Worm (Caenorhabditis elegans): Measurements from ENCODE around the gene spe-43.

spe-43 gene

ce11 chrIV:13107359-13107758 lies 34.8 kb downstream of the spe-43 start, which contains the start of gene B0564.2:
Gene B0564.2, plus strand, starts transcription at chrIV:13107659.
- TF ChIP-seq C38D4.7 (GFP tag; optimal IDR thresholded peaks at IDR 0.05), result no peak
- no peak for TF ChIP-seq gmeb-2 (tag; optimal IDR thresholded peaks at IDR 0.05)
- TF ChIP-seq nhr-11 (tag; optimal IDR thresholded peaks at IDR 0.05), result no peak
- TF ChIP-seq ceh-2 (tag; optimal IDR thresholded peaks at IDR 0.05), result no peak
- no peak for TF ChIP-seq sox-4 (tag; optimal IDR thresholded peaks at IDR 0.05)
- TF ChIP-seq ttx-3 (tag; optimal IDR thresholded peaks at IDR 0.05), result no peak
- TF ChIP-seq npax-4 (tag; optimal IDR thresholded peaks at IDR 0.05), result no peak
- no peak for TF ChIP-seq ceh-24 (tag; optimal IDR thresholded peaks at IDR 0.05)
- TF ChIP-seq hlh-13 (GFP tag; optimal IDR thresholded peaks at IDR 0.05), result no peak

ce11 chrIV:13104900-13105299 lies 37.3 kb downstream of the spe-43 start, which contains the start of gene rde-11:
Gene rde-11, plus strand, starts transcription at chrIV:13105200.
- TF ChIP-seq syd-9 (tag; optimal IDR thresholded peaks at IDR 0.05), result no peak
- no peak for TF ChIP-seq pros-1 (tag; optimal IDR thresholded peaks at IDR 0.05)
- TF ChIP-seq ahr-1 (tag; optimal IDR thresholded peaks at IDR 0.05), result no peak
- TF ChIP-seq mec-3 (tag; optimal IDR thresholded peaks at IDR 0.05; ENCODE audit: borderline replicate concordance), result no peak
- TF ChIP-seq nfya-1 (tag; optimal IDR thresholded peaks at IDR 0.05), result no peak
- TF ChIP-seq hlh-8 (tag; optimal IDR thresholded peaks at IDR 0.05), result no peak
- TF ChIP-seq madf-2 (tag; optimal IDR thresholded peaks at IDR 0.05), result no peak
- no peak for TF ChIP-seq ceh-19 (GFP tag; optimal IDR thresholded peaks at IDR 0.05)
- no peak for TF ChIP-seq F13H6.1 (tag; optimal IDR thresholded peaks at IDR 0.05)
- TF ChIP-seq che-1 (tag; optimal IDR thresholded peaks at IDR 0.05), result no peak

- no peak for TF ChIP-seq pag-3 (tag; optimal IDR thresholded peaks at IDR 0.05; ENCODE audit: borderline replicate concordance)
- TF ChIP-seq ttx-3 (tag; optimal IDR thresholded peaks at IDR 0.05), result no peak
- no peak for TF ChIP-seq ama-1 (optimal IDR thresholded peaks at IDR 0.05)
- TF ChIP-seq che-1 (tag; optimal IDR thresholded peaks at IDR 0.05), result no peak
- TF ChIP-seq pros-1 (tag; optimal IDR thresholded peaks at IDR 0.05), result no peak
- TF ChIP-seq Y22D7AL.16 (tag; optimal IDR thresholded peaks at IDR 0.05), result no peak
- no peak for TF ChIP-seq npax-4 (tag; optimal IDR thresholded peaks at IDR 0.05)
- TF ChIP-seq elt-4 (tag; optimal IDR thresholded peaks at IDR 0.05), result no peak
- TF ChIP-seq nfya-1 (tag; optimal IDR thresholded peaks at IDR 0.05), result no peak
These were observed 41.7 kb downstream of the spe-43 start, which contains the start of gene fask-1 for ce11 chrIV:13100415-13100814. Gene fask-1, plus strand, starts transcription at chrIV:13100715.

- TF ChIP-seq unc-42 (tag; optimal IDR thresholded peaks at IDR 0.05), result peak; percentile 95
- TF ChIP-seq lim-6 (tag; optimal IDR thresholded peaks at IDR 0.05), result no peak
- no peak for TF ChIP-seq F13H6.1 (tag; optimal IDR thresholded peaks at IDR 0.05)
- no peak for TF ChIP-seq elt-2 (tag; optimal IDR thresholded peaks at IDR 0.05)
- peak; percentile 35 for TF ChIP-seq tbx-2 (tag; optimal IDR thresholded peaks at IDR 0.05)
- peak; percentile 0 for TF ChIP-seq fax-1 (tag; optimal IDR thresholded peaks at IDR 0.05)
- no peak for TF ChIP-seq ceh-24 (tag; optimal IDR thresholded peaks at IDR 0.05)
- peak; percentile 57 for TF ChIP-seq ceh-14 (tag; optimal IDR thresholded peaks at IDR 0.05)
- peak; percentile 21 for TF ChIP-seq ceh-31 (tag; optimal IDR thresholded peaks at IDR 0.05)
- TF ChIP-seq rnt-1 (tag; optimal IDR thresholded peaks at IDR 0.05), result peak; percentile 2
- no peak for TF ChIP-seq dmd-4 (tag; optimal IDR thresholded peaks at IDR 0.05; ENCODE audit: borderline replicate concordance)
- TF ChIP-seq ceh-34 (tag; optimal IDR thresholded peaks at IDR 0.05), result peak; percentile 9
- peak; percentile 47 for TF ChIP-seq nfya-1 (tag; optimal IDR thresholded peaks at IDR 0.05)
These were observed 43.5 kb downstream of the spe-43 start, which contains the start of the genes dli-1, tin-9.2 and exos-4.1 for ce11 chrIV:13098652-13099051. Gene dli-1, minus strand, starts transcription at chrIV:13098792. Gene tin-9.2, plus strand, starts transcription at chrIV:13098995. Gene exos-4.1, plus strand, starts transcription at chrIV:13098999.

- TF ChIP-seq unc-55 (GFP tag; optimal IDR thresholded peaks at IDR 0.05) (no peak), sox-4 (tag; optimal IDR thresholded peaks at IDR 0.05) (no peak), ceh-24 (tag; optimal IDR thresholded peaks at IDR 0.05) (no peak), ref-2 (tag; optimal IDR thresholded peaks at IDR 0.05) (no peak), nfya-1 (tag; optimal IDR thresholded peaks at IDR 0.05) (no peak), nhr-11 (tag; optimal IDR thresholded peaks at IDR 0.05) (no peak), ceh-9 (tag; optimal IDR thresholded peaks at IDR 0.05) (no peak)
These were observed 45.4 kb downstream of the spe-43 start for ce11 chrIV:13096778-13097177.
